Fruit fly (Drosophila melanogaster) whole organism, embryonic: ENCODE results near the gene Lcp65Ag2.

Experiments
- Ada2b ChIP-seq: fragments of 200-800 bp; sonication (Bioruptor generic); IDR thresholded peaks from 2 replicates; pipeline ENCODE4 v1.3.6; 2022; ENCODE audit warnings: missing biosample characterization, missing genetic modification characterization
- CG10209 ChIP-seq: fragments of 200-800 bp; sonication (Bioruptor generic); optimal IDR thresholded peaks from 3 replicates; lab custom pipeline; 2017; ENCODE audit warnings: missing biosample characterization, mild to moderate bottlenecking, missing genetic modification characterization, missing genetic modification reagents
- CG10462 ChIP-seq: fragments of 200-800 bp; sonication (Bioruptor generic); optimal IDR thresholded peaks from 2 replicates; lab custom pipeline; 2016; ENCODE audit warnings: missing biosample characterization, missing genetic modification characterization
- CG10543 ChIP-seq: fragments of 200-800 bp; sonication (Bioruptor generic); optimal IDR thresholded peaks from 3 replicates; lab custom pipeline; 2017; ENCODE audit warnings: missing biosample characterization, mild to moderate bottlenecking, missing genetic modification characterization, moderate library complexity
- CG14014 ChIP-seq: fragments of 200-800 bp; sonication (Bioruptor generic); IDR thresholded peaks from 2 replicates; pipeline ENCODE4 v1.3.6; 2022; ENCODE audit warnings: missing biosample characterization, missing genetic modification characterization
- CG14710 ChIP-seq: fragments of 200-800 bp; sonication (Bioruptor generic); optimal IDR thresholded peaks from 3 replicates; lab custom pipeline; 2019; ENCODE audit warnings: missing biosample characterization, mild to moderate bottlenecking, missing genetic modification characterization, moderate library complexity
- CG15479 ChIP-seq: fragments of 200-800 bp; sonication (Bioruptor generic); optimal IDR thresholded peaks from 3 replicates; lab custom pipeline; 2019; ENCODE audit warnings: missing biosample characterization, mild to moderate bottlenecking, missing genetic modification characterization, moderate library complexity
- CG15696 ChIP-seq: fragments of 200-800 bp; sonication (Bioruptor generic); optimal IDR thresholded peaks from 2 replicates; lab custom pipeline; 2019; ENCODE audit warnings: missing biosample characterization, mild to moderate bottlenecking, missing genetic modification characterization, moderate library complexity
- CG1603 ChIP-seq: fragments of 200-800 bp; sonication (Bioruptor generic); optimal IDR thresholded peaks from 2 replicates; lab custom pipeline; 2019; ENCODE audit warnings: missing biosample characterization, mild to moderate bottlenecking, missing genetic modification characterization, moderate library complexity
- CG16813 ChIP-seq: fragments of 200-800 bp; sonication (Bioruptor generic); IDR thresholded peaks from 3 replicates; pipeline ENCODE4 v1.3.6; 2022; ENCODE audit warnings: missing biosample characterization, missing genetic modification characterization; ENCODE audit not compliant: partially characterized antibody
- CG17568 ChIP-seq: fragments of 200-800 bp; sonication (Bioruptor generic); optimal IDR thresholded peaks from 2 replicates; lab custom pipeline; 2018; ENCODE audit warnings: missing biosample characterization, mild to moderate bottlenecking, missing genetic modification characterization, moderate library complexity
- CG18476 ChIP-seq: fragments of 200-800 bp; sonication (Bioruptor generic); optimal IDR thresholded peaks from 2 replicates; lab custom pipeline; 2016; ENCODE audit warnings: missing biosample characterization, mild to moderate bottlenecking, missing genetic modification characterization
- CG42726 ChIP-seq: fragments of 200-800 bp; sonication (Bioruptor generic); IDR thresholded peaks from 2 replicates; pipeline ENCODE4 v1.3.6; 2022; ENCODE audit warnings: missing biosample characterization, missing genetic modification characterization; ENCODE audit not compliant: partially characterized antibody
- CG7556 ChIP-seq: fragments of 200-800 bp; sonication (Bioruptor generic); optimal IDR thresholded peaks from 2 replicates; lab custom pipeline; 2017; ENCODE audit warnings: missing biosample characterization, mild to moderate bottlenecking, missing genetic modification characterization
- CG8765 ChIP-seq: fragments of 200-800 bp; sonication (Bioruptor generic); IDR thresholded peaks from 2 replicates; pipeline ENCODE4 v1.3.6; 2022; ENCODE audit warnings: missing biosample characterization, missing genetic modification characterization
- CG9727 ChIP-seq: fragments of 200-800 bp; sonication (Bioruptor generic); optimal IDR thresholded peaks from 3 replicates; lab custom pipeline; 2017; ENCODE audit warnings: missing biosample characterization, mild to moderate bottlenecking, missing genetic modification characterization
- CHES-1-like ChIP-seq: fragments of 200-800 bp; sonication (Bioruptor generic); optimal IDR thresholded peaks from 2 replicates; lab custom pipeline; 2016; ENCODE audit warnings: missing biosample characterization, missing genetic modification characterization
- Dll ChIP-seq: fragments of 200-800 bp; sonication (Bioruptor generic); IDR thresholded peaks from 4 replicates; pipeline ENCODE4 v1.3.6; 2022; ENCODE audit warnings: missing biosample characterization, missing genetic modification characterization; ENCODE audit not compliant: partially characterized antibody
- Doc3 ChIP-seq: fragments of 200-800 bp; sonication (Bioruptor generic); IDR thresholded peaks from 3 replicates; pipeline ENCODE4 v1.3.6; 2022; ENCODE audit warnings: missing biosample characterization, missing genetic modification characterization; ENCODE audit not compliant: partially characterized antibody
- H15 ChIP-seq: fragments of 200-800 bp; sonication (Bioruptor generic); IDR thresholded peaks from 3 replicates; pipeline ENCODE4 v1.3.6; 2022; ENCODE audit warnings: missing biosample characterization, missing genetic modification characterization
- HHEX ChIP-seq: fragments of 200-800 bp; sonication (Bioruptor generic); optimal IDR thresholded peaks from 3 replicates; lab custom pipeline; 2017; ENCODE audit warnings: missing biosample characterization, mild to moderate bottlenecking, missing genetic modification characterization, missing genetic modification reagents
- HLHmδ ChIP-seq: fragments of 200-800 bp; sonication (Bioruptor generic); optimal IDR thresholded peaks from 2 replicates; lab custom pipeline; 2018; ENCODE audit warnings: missing biosample characterization, mild to moderate bottlenecking, missing genetic modification characterization, moderate library complexity
- MESR4 ChIP-seq: fragments of 200-800 bp; sonication (Bioruptor generic); optimal IDR thresholded peaks from 2 replicates; lab custom pipeline; 2018; ENCODE audit warnings: missing biosample characterization, mild to moderate bottlenecking, missing genetic modification characterization, moderate library complexity
- Med ChIP-seq: fragments of 200-800 bp; sonication (Bioruptor generic); peaks from one replicate; lab custom pipeline; 2016; ENCODE audit warnings: missing biosample characterization, missing genetic modification characterization, mild to moderate bottlenecking, inconsistent platforms, moderate library complexity
- Neu2 ChIP-seq: fragments of 200-800 bp; sonication (Bioruptor generic); optimal IDR thresholded peaks from 3 replicates; lab custom pipeline; 2016; ENCODE audit warnings: missing biosample characterization, missing genetic modification characterization, borderline replicate concordance
- Nf-YB ChIP-seq: fragments of 200-800 bp; sonication (Bioruptor generic); optimal IDR thresholded peaks from 3 replicates; lab custom pipeline; 2019; ENCODE audit warnings: missing biosample characterization, mild to moderate bottlenecking, missing genetic modification characterization, moderate library complexity
- Pdp1 ChIP-seq, 2 experiments: fragments of 200-800 bp; sonication (Bioruptor generic); optimal IDR thresholded peaks; 3 replicates each; lab custom pipeline; 2016; ENCODE audit warnings: missing biosample characterization in 2 of 2, missing genetic modification characterization in 2 of 2, mild to moderate bottlenecking in 1 of 2, moderate library complexity in 1 of 2
- Six4 ChIP-seq: fragments of 200-800 bp; sonication (Bioruptor generic); optimal IDR thresholded peaks from 2 replicates; lab custom pipeline; 2016; ENCODE audit warnings: missing biosample characterization, missing genetic modification characterization
- Sry-β ChIP-seq: fragments of 200-800 bp; sonication (Bioruptor generic); optimal IDR thresholded peaks from 2 replicates; lab custom pipeline; 2018; ENCODE audit warnings: missing biosample characterization, mild to moderate bottlenecking, missing genetic modification characterization, moderate library complexity
- ara ChIP-seq: fragments of 200-800 bp; sonication (Bioruptor generic); IDR thresholded peaks from 2 replicates; pipeline ENCODE4 v1.3.6; 2022; ENCODE audit warnings: missing biosample characterization, missing genetic modification characterization
- chinmo ChIP-seq: fragments of 200-800 bp; sonication (Bioruptor generic); IDR thresholded peaks from 4 replicates; pipeline ENCODE4 v1.3.6; 2022; ENCODE audit warnings: missing biosample characterization, missing genetic modification characterization; ENCODE audit not compliant: partially characterized antibody
- croc ChIP-seq: fragments of 200-800 bp; sonication (Bioruptor generic); conservative IDR thresholded peaks from 3 replicates; pipeline ENCODE4 v1.3.6; 2022; ENCODE audit warnings: missing biosample characterization, missing genetic modification characterization
- crol ChIP-seq: fragments of 200-800 bp; sonication (Bioruptor generic); IDR thresholded peaks from 2 replicates; pipeline ENCODE4 v1.3.6; 2022; ENCODE audit warnings: missing biosample characterization, missing genetic modification characterization
- dan ChIP-seq: fragments of 200-800 bp; sonication (Bioruptor generic); IDR thresholded peaks from 2 replicates; pipeline ENCODE4 v1.3.6; 2022; ENCODE audit warnings: missing biosample characterization, missing genetic modification characterization
- eve ChIP-seq, 2 experiments: fragments of >200 bp; optimal IDR thresholded peaks; 2 replicates each; lab custom pipeline; 2017; ENCODE audit warnings: missing biosample characterization in 2 of 2, missing genetic modification characterization in 2 of 2
- fd102C ChIP-seq: fragments of 200-800 bp; sonication (Bioruptor generic); optimal IDR thresholded peaks from 2 replicates; lab custom pipeline; 2018; ENCODE audit warnings: missing biosample characterization, mild to moderate bottlenecking, missing genetic modification characterization, moderate library complexity
- grn ChIP-seq: fragments of 200-800 bp; sonication (Bioruptor generic); optimal IDR thresholded peaks from 3 replicates; lab custom pipeline; 2017; ENCODE audit warnings: missing biosample characterization, missing genetic modification characterization
- jumu ChIP-seq: fragments of 200-800 bp; sonication (Bioruptor generic); optimal IDR thresholded peaks from 3 replicates; lab custom pipeline; 2016; ENCODE audit warnings: missing biosample characterization, missing genetic modification characterization
- klu ChIP-seq: fragments of 200-800 bp; sonication (Bioruptor generic); IDR thresholded peaks from 2 replicates; pipeline ENCODE4 v1.3.6; 2022; ENCODE audit warnings: missing biosample characterization, missing genetic modification characterization
- kni ChIP-seq: fragments of 200-800 bp; sonication (Bioruptor generic); optimal IDR thresholded peaks from 3 replicates; lab custom pipeline; 2017; ENCODE audit warnings: mild to moderate bottlenecking, missing biosample characterization, missing genetic modification reagents, missing genetic modification characterization
- lmd ChIP-seq: fragments of 200-800 bp; sonication (Bioruptor generic); IDR thresholded peaks from 2 replicates; pipeline ENCODE4 v1.3.6; 2022; ENCODE audit warnings: missing biosample characterization, missing genetic modification characterization
- nerfin-2 ChIP-seq: fragments of 200-800 bp; sonication (Bioruptor generic); IDR thresholded peaks from 2 replicates; pipeline ENCODE4 v1.3.6; 2022; ENCODE audit warnings: missing biosample characterization, missing genetic modification characterization; ENCODE audit not compliant: partially characterized antibody
- pfk ChIP-seq: fragments of 200-800 bp; sonication (Bioruptor generic); optimal IDR thresholded peaks from 2 replicates; lab custom pipeline; 2018; ENCODE audit warnings: missing biosample characterization, mild to moderate bottlenecking, missing genetic modification characterization, moderate library complexity
- phol ChIP-seq: fragments of 200-800 bp; sonication (Bioruptor generic); optimal IDR thresholded peaks from 3 replicates; lab custom pipeline; 2018; ENCODE audit warnings: missing biosample characterization, mild to moderate bottlenecking, missing genetic modification characterization, moderate library complexity
- ranshi ChIP-seq: fragments of 200-800 bp; sonication (Bioruptor generic); IDR thresholded peaks from 2 replicates; pipeline ENCODE4 v1.3.6; 2022; ENCODE audit warnings: missing biosample characterization, missing genetic modification characterization
- salm ChIP-seq: fragments of 200-800 bp; sonication (Bioruptor generic); optimal IDR thresholded peaks from 2 replicates; lab custom pipeline; 2018; ENCODE audit warnings: missing biosample characterization, mild to moderate bottlenecking, missing genetic modification characterization
- scrt ChIP-seq: fragments of 200-800 bp; sonication (Bioruptor generic); optimal IDR thresholded peaks from 2 replicates; lab custom pipeline; 2018; ENCODE audit warnings: missing biosample characterization, mild to moderate bottlenecking, missing genetic modification characterization, moderate library complexity
- seq ChIP-seq: fragments of 200-800 bp; sonication (Bioruptor generic); IDR thresholded peaks from 2 replicates; pipeline ENCODE4 v1.3.6; 2022; ENCODE audit warnings: missing biosample characterization, missing genetic modification characterization
- twi ChIP-seq: fragments of 200-800 bp; optimal IDR thresholded peaks from 2 replicates; lab custom pipeline; 2019; ENCODE audit warnings: missing biosample characterization, mild to moderate bottlenecking, missing genetic modification characterization, moderate library complexity
- unpg ChIP-seq: fragments of 200-800 bp; sonication (Bioruptor generic); optimal IDR thresholded peaks from 3 replicates; lab custom pipeline; 2018; ENCODE audit warnings: missing biosample characterization, mild to moderate bottlenecking, missing genetic modification characterization, moderate library complexity

Gene Lcp65Ag2

dm6 chr3L:6097270-6097669, 36.1 kb downstream of the Lcp65Ag2 start, which contains the start of gene Ets65A (continued):
- TF ChIP-seq crol (GFP tag; lab: Robert Waterston, UW) (no peak), CG17568 (GFP tag; lab: Kevin White, UChicago) (no peak), jumu (GFP tag; lab: Kevin White, UChicago) (no peak), Med (GFP tag; lab: Kevin White, UChicago) (peak; percentile 42), CG15696 (tag; lab: Kevin White, UChicago) (no peak), CG9727 (GFP tag; lab: Kevin White, UChicago) (no peak), CG42726 (GFP tag; lab: Robert Waterston, UW) (no peak), klu (GFP tag; lab: Robert Waterston, UW) (no peak), CG14710 (tag; lab: Kevin White, UChicago) (no peak), kni (no peak), CG8765 (GFP tag; lab: Robert Waterston, UW) (no peak), CG10209 (GFP tag; lab: Kevin White, UChicago) (no peak), nerfin-2 (no peak), CG15479 (no peak), CG18476 (GFP tag; lab: Kevin White, UChicago) (no peak), ranshi (no peak), unpg (GFP tag; lab: Kevin White, UChicago) (no peak), Neu2 (GFP tag; lab: Kevin White, UChicago) (no peak), seq (peak; percentile 68; the same call in 1 of the 2 replicates), Six4 (GFP tag; lab: Kevin White, UChicago) (no peak), Nf-YB (GFP tag; lab: Kevin White, UChicago) (peak; percentile 75), lmd (no peak), dan (GFP tag; lab: Robert Waterston, UW) (0 out of 2 replicates have a peak, but pooled peaks have one; percentile 16), Pdp1 (GFP tag; optimal IDR thresholded peaks at IDR 0.05; lab: Kevin White, UChicago) (no peak), H15 (no peak), croc (no peak), pfk (GFP tag; lab: Kevin White, UChicago) (no peak), HLHmδ (GFP tag; lab: Kevin White, UChicago) (no peak), twi (no peak), CG14014 (GFP tag; lab: Robert Waterston, UW) (no peak), Ada2b (no peak), Sry-β (GFP tag; lab: Kevin White, UChicago) (no peak), CG10543 (GFP tag; lab: Kevin White, UChicago) (no peak), Doc3 (GFP tag; lab: Robert Waterston, UW) (no peak), CG16813 (GFP tag; lab: Robert Waterston, UW) (no peak), ara (GFP tag; lab: Robert Waterston, UW) (no peak), phol (no peak), chinmo (GFP tag; lab: Robert Waterston, UW) (0 out of 4 replicates have a peak, but pooled peaks have one; percentile 12), HHEX (GFP tag; lab: Kevin White, UChicago) (no peak), CG1603 (tag; lab: Kevin White, UChicago) (no peak), salm (tag; lab: Kevin White, UChicago) (no peak), Dll (no peak), CHES-1-like (no peak), MESR4 (GFP tag; lab: Kevin White, UChicago) (no peak), scrt (GFP tag; lab: Kevin White, UChicago) (no peak), eve (GFP tag; optimal IDR thresholded peaks at IDR 0.05; lab: Kevin White, UChicago) (no peak), CG10462 (GFP tag; lab: Kevin White, UChicago) (no peak), fd102C (GFP tag; lab: Kevin White, UChicago) (no peak), CG7556 (GFP tag; lab: Kevin White, UChicago) (no peak), grn (peak; percentile 3)
